Worm (Caenorhabditis elegans): ENCODE measurements around the gene mltn-12.

DNA sequence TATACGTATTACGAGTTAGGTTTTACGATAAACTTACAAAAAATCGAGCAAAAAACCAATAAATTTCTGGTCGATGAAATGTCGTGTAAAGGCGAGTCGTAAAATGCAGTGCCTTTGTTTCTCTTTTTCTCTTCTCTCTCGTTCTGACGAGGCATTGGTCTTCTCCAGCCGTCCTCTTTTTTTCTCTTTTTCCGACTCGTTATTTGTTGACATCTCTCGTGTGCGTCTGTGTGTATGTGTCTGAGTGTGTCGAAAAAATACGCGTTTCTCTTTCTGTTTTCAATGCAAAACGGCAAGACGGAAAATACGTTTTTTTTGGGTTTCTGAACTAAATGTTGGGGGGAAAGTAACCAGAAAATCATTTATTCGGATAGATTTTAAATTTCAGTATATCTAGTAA, 39.7 kb downstream of the mltn-12 start, which contains the start of gene C53D6.6:
- TF ChIP-seq ref-1 (GFP tag; conservative IDR thresholded peaks at IDR 0.05) (no peak), klf-2 (GFP tag; conservative IDR thresholded peaks at IDR 0.05) (no peak), med-1 (GFP tag; optimal IDR thresholded peaks at IDR 0.05; ENCODE audit: insufficient read depth) (no peak)

All from whole organism, midembryonic.